Worm (Caenorhabditis elegans) whole organism, midembryonic: ENCODE measurements around the gene F23D12.11.

ENCODE experiments used
- flt-1 ChIP-seq: fragments of 200-800 bp; sonication (Bioruptor generic); IDR thresholded peaks from 2 replicates; pipeline ENCODE4 v1.3.6; 2022; ENCODE audit warnings: missing genetic modification characterization, missing compliant biosample characterization
- klf-2 ChIP-seq: fragments of 200-800 bp; sonication (Bioruptor generic); conservative IDR thresholded peaks from 2 replicates; pipeline ENCODE4 v1.3.6; 2022; ENCODE audit warnings: missing genetic modification reagents, missing genetic modification characterization, missing compliant biosample characterization

DNA sequence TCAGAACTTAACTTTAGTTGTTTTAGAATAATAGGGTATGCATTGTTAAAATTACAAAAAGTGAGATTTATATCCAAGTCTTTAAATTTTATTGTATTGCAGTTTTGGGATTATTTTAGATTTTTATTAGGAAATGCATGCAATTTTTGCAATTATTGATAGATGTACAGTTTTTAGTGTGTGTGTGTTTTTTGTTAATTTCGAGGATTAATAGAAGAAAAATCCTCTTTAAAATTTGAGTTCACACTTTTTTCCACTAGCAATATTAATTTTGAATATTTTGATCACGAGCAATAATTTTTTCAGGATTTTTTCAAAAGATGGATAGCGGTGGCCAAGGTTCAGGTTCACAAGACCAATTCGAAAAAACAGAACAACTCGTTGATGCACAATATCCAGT lies 23.4 kb upstream of the F23D12.11 start, which contains the start of gene jmjd-3.2:
- no peak for TF ChIP-seq flt-1 (GFP tag; lab: Robert Waterston, UW)
- TF ChIP-seq klf-2 (GFP tag; lab: Robert Waterston, UW) = no peak
